Fruit fly (Drosophila melanogaster) whole organism, embryonic: ENCODE results near the gene CG34434.

Source experiments
- Antp ChIP-seq: fragments of 200-800 bp; sonication (Bioruptor generic); optimal IDR thresholded peaks from 3 replicates; lab custom pipeline; 2016; ENCODE audit warnings: missing biosample characterization, missing genetic modification characterization
- Atf3 ChIP-seq: fragments of 200-800 bp; sonication (Bioruptor generic); optimal IDR thresholded peaks from 3 replicates; lab custom pipeline; 2016; ENCODE audit warnings: missing biosample characterization, missing genetic modification characterization
- Bdp1 ChIP-seq: fragments of 200-800 bp; sonication (Bioruptor generic); optimal IDR thresholded peaks from 3 replicates; lab custom pipeline; 2016; ENCODE audit warnings: missing biosample characterization, missing genetic modification characterization
- CG11093 ChIP-seq: fragments of 200-800 bp; sonication (Bioruptor generic); IDR thresholded peaks from 3 replicates; pipeline ENCODE4 v1.3.6; 2022; ENCODE audit warnings: missing biosample characterization, missing genetic modification characterization
- CG11723 ChIP-seq: fragments of 200-800 bp; sonication (Bioruptor generic); optimal IDR thresholded peaks from 2 replicates; lab custom pipeline; 2017; ENCODE audit warnings: missing biosample characterization, mild to moderate bottlenecking, missing genetic modification characterization
- CG12942 ChIP-seq: fragments of 200-800 bp; sonication (Bioruptor generic); optimal IDR thresholded peaks from 3 replicates; lab custom pipeline; 2016; ENCODE audit warnings: missing biosample characterization, missing genetic modification characterization
- CG15514 ChIP-seq: fragments of 200-800 bp; sonication (Bioruptor generic); optimal IDR thresholded peaks from 3 replicates; lab custom pipeline; 2017; ENCODE audit warnings: missing biosample characterization, missing genetic modification characterization, mild to moderate bottlenecking, moderate library complexity, missing genetic modification reagents
- CG16779 ChIP-seq: fragments of 200-800 bp; sonication (Bioruptor generic); IDR thresholded peaks from 2 replicates; pipeline ENCODE4 v1.3.6; 2022; ENCODE audit warnings: missing biosample characterization, missing genetic modification characterization
- CG17912 ChIP-seq: fragments of 200-800 bp; sonication (Bioruptor generic); optimal IDR thresholded peaks from 2 replicates; lab custom pipeline; 2018; ENCODE audit warnings: missing biosample characterization, mild to moderate bottlenecking, missing genetic modification characterization
- CG18619 ChIP-seq: fragments of 200-800 bp; sonication (Bioruptor generic); optimal IDR thresholded peaks from 3 replicates; lab custom pipeline; 2017; ENCODE audit warnings: missing biosample characterization, mild to moderate bottlenecking, missing genetic modification characterization
- CG30403 ChIP-seq: fragments of 200-800 bp; sonication (Bioruptor generic); optimal IDR thresholded peaks from 3 replicates; lab custom pipeline; 2016; ENCODE audit warnings: missing biosample characterization, missing genetic modification characterization
- CG4424 ChIP-seq: fragments of 200-800 bp; sonication (Bioruptor generic); optimal IDR thresholded peaks from 3 replicates; lab custom pipeline; 2016; ENCODE audit warnings: missing biosample characterization, missing genetic modification characterization
- CG4617 ChIP-seq: fragments of 200-800 bp; sonication (Bioruptor generic); optimal IDR thresholded peaks from 3 replicates; lab custom pipeline; 2016; ENCODE audit warnings: missing biosample characterization, missing genetic modification characterization, borderline replicate concordance
- CG8281 ChIP-seq: fragments of 200-800 bp; sonication (Bioruptor generic); optimal IDR thresholded peaks from 2 replicates; lab custom pipeline; 2018; ENCODE audit warnings: missing biosample characterization, mild to moderate bottlenecking, missing genetic modification characterization, moderate library complexity
- CG8765 ChIP-seq: fragments of 200-800 bp; sonication (Bioruptor generic); IDR thresholded peaks from 2 replicates; pipeline ENCODE4 v1.3.6; 2022; ENCODE audit warnings: missing biosample characterization, missing genetic modification characterization
- CG9876 ChIP-seq: fragments of 200-800 bp; sonication (Bioruptor generic); optimal IDR thresholded peaks from 2 replicates; lab custom pipeline; 2016; ENCODE audit warnings: missing biosample characterization, missing genetic modification characterization
- D ChIP-seq, 2 experiments: fragments of 200-800 bp in 1 of 2; fragments of >200 bp in 1 of 2; sonication (Bioruptor generic) in 1 of 2; optimal IDR thresholded peaks; 2 replicates in 1 of 2; 3 replicates in 1 of 2; lab custom pipeline; 2017; ENCODE audit warnings: mild to moderate bottlenecking in 1 of 2, missing biosample characterization in 1 of 2, missing genetic modification characterization in 1 of 2, missing genetic modification reagents in 1 of 2
- Dref ChIP-seq: fragments of 200-800 bp; sonication (Bioruptor generic); IDR thresholded peaks from 2 replicates; pipeline ENCODE4 v1.3.6; 2022; ENCODE audit warnings: missing biosample characterization, missing genetic modification characterization
- H2.0 ChIP-seq: fragments of 200-800 bp; sonication (Bioruptor generic); IDR thresholded peaks from 2 replicates; pipeline ENCODE4 v1.3.6; 2022; ENCODE audit warnings: missing biosample characterization, missing genetic modification characterization
- Hmr ChIP-seq: fragments of 200-800 bp; sonication (Bioruptor generic); optimal IDR thresholded peaks from 3 replicates; lab custom pipeline; 2017; ENCODE audit warnings: mild to moderate bottlenecking, missing biosample characterization, missing genetic modification reagents, missing genetic modification characterization
- Nf-YB ChIP-seq: fragments of 200-800 bp; sonication (Bioruptor generic); optimal IDR thresholded peaks from 3 replicates; lab custom pipeline; 2019; ENCODE audit warnings: missing biosample characterization, mild to moderate bottlenecking, missing genetic modification characterization, moderate library complexity
- Nf-YC ChIP-seq: fragments of 200-800 bp; optimal IDR thresholded peaks from 3 replicates; lab custom pipeline; 2019; ENCODE audit warnings: missing biosample characterization, mild to moderate bottlenecking, missing genetic modification characterization, moderate library complexity
- abd-A ChIP-seq: fragments of 200-800 bp; sonication (Bioruptor generic); optimal IDR thresholded peaks from 3 replicates; lab custom pipeline; 2019; ENCODE audit warnings: missing biosample characterization, mild to moderate bottlenecking, missing genetic modification characterization, moderate library complexity
- al ChIP-seq: fragments of 200-800 bp; sonication (Bioruptor generic); IDR thresholded peaks from 2 replicates; pipeline ENCODE4 v1.3.6; 2022; ENCODE audit warnings: missing biosample characterization, missing genetic modification characterization
- bowl ChIP-seq: fragments of 200-800 bp; sonication (Bioruptor generic); IDR thresholded peaks from 2 replicates; pipeline ENCODE4 v1.3.6; 2022; ENCODE audit warnings: missing biosample characterization, missing genetic modification characterization
- cg ChIP-seq: fragments of 200-800 bp; sonication (Bioruptor generic); optimal IDR thresholded peaks from 3 replicates; lab custom pipeline; 2019; ENCODE audit warnings: missing biosample characterization, mild to moderate bottlenecking, missing genetic modification characterization, moderate library complexity
- corto ChIP-seq: fragments of 200-800 bp; sonication (Bioruptor generic); optimal IDR thresholded peaks from 2 replicates; lab custom pipeline; 2016; ENCODE audit warnings: missing biosample characterization, mild to moderate bottlenecking, missing genetic modification characterization, moderate library complexity
- dpn ChIP-seq, 2 experiments: fragments of 200-800 bp; sonication (Bioruptor generic); optimal IDR thresholded peaks; 3 replicates each; lab custom pipeline; 2016; ENCODE audit warnings: missing biosample characterization in 2 of 2, missing genetic modification characterization in 2 of 2
- esg ChIP-seq: fragments of 200-800 bp; sonication (Bioruptor generic); conservative IDR thresholded peaks from 2 replicates; pipeline ENCODE4 v1.3.6; 2022; ENCODE audit warnings: missing biosample characterization, missing genetic modification characterization
- fru ChIP-seq: fragments of >200 bp; optimal IDR thresholded peaks from 2 replicates; lab custom pipeline; 2017
- gcm ChIP-seq: fragments of 200-800 bp; sonication (Bioruptor generic); optimal IDR thresholded peaks from 2 replicates; lab custom pipeline; 2019; ENCODE audit warnings: missing biosample characterization, mild to moderate bottlenecking, missing genetic modification characterization, moderate library complexity
- gt ChIP-seq: fragments of 200-800 bp; sonication (Bioruptor generic); IDR thresholded peaks from 2 replicates; pipeline ENCODE4 v1.3.6; 2022; ENCODE audit warnings: missing biosample characterization, missing genetic modification characterization
- ham ChIP-seq: fragments of 200-800 bp; sonication (Bioruptor generic); IDR thresholded peaks from 2 replicates; pipeline ENCODE4 v1.3.6; 2022; ENCODE audit warnings: missing biosample characterization, missing genetic modification characterization
- her ChIP-seq: fragments of 200-800 bp; sonication (Bioruptor generic); optimal IDR thresholded peaks from 2 replicates; lab custom pipeline; 2016; ENCODE audit warnings: missing biosample characterization, missing genetic modification characterization
- jigr1 ChIP-seq: fragments of 200-800 bp; sonication (Bioruptor generic); IDR thresholded peaks from 3 replicates; pipeline ENCODE4 v1.3.6; 2022; ENCODE audit warnings: missing biosample characterization, missing genetic modification characterization
- lab ChIP-seq: fragments of 200-800 bp; sonication (Bioruptor generic); optimal IDR thresholded peaks from 3 replicates; lab custom pipeline; 2017; ENCODE audit warnings: missing biosample characterization, missing genetic modification characterization, mild to moderate bottlenecking, moderate library complexity, missing genetic modification reagents
- mld ChIP-seq: fragments of 200-800 bp; sonication (Bioruptor generic); IDR thresholded peaks from 3 replicates; pipeline ENCODE4 v1.3.6; 2022; ENCODE audit warnings: missing biosample characterization, missing genetic modification characterization; ENCODE audit not compliant: partially characterized antibody
- nerfin-2 ChIP-seq: fragments of 200-800 bp; sonication (Bioruptor generic); IDR thresholded peaks from 2 replicates; pipeline ENCODE4 v1.3.6; 2022; ENCODE audit warnings: missing biosample characterization, missing genetic modification characterization; ENCODE audit not compliant: partially characterized antibody
- odd ChIP-seq: fragments of 200-800 bp; sonication (Bioruptor generic); optimal IDR thresholded peaks from 2 replicates; lab custom pipeline; 2017; ENCODE audit warnings: missing biosample characterization, mild to moderate bottlenecking, missing genetic modification characterization
- peb ChIP-seq: fragments of 200-800 bp; sonication (Bioruptor generic); IDR thresholded peaks from 2 replicates; pipeline ENCODE4 v1.3.6; 2022; ENCODE audit warnings: missing biosample characterization, missing genetic modification characterization
- pho ChIP-seq: fragments of 200-800 bp; sonication (Bioruptor generic); optimal IDR thresholded peaks from 2 replicates; lab custom pipeline; 2016; ENCODE audit warnings: missing biosample characterization, missing genetic modification characterization
- seq ChIP-seq: fragments of 200-800 bp; sonication (Bioruptor generic); IDR thresholded peaks from 2 replicates; pipeline ENCODE4 v1.3.6; 2022; ENCODE audit warnings: missing biosample characterization, missing genetic modification characterization
- sug ChIP-seq: fragments of 200-800 bp; optimal IDR thresholded peaks from 2 replicates; lab custom pipeline; 2019; ENCODE audit warnings: missing biosample characterization, mild to moderate bottlenecking, missing genetic modification characterization, moderate library complexity
- tll ChIP-seq, 2 experiments: fragments of 200-800 bp in 1 of 2; fragments of >200 bp in 1 of 2; sonication (Bioruptor generic) in 1 of 2; optimal IDR thresholded peaks; 2 replicates each; lab custom pipeline; 2017 to 2019; ENCODE audit warnings: missing biosample characterization in 2 of 2, missing genetic modification characterization in 2 of 2, mild to moderate bottlenecking in 1 of 2, moderate library complexity in 1 of 2
- tna ChIP-seq: fragments of 200-800 bp; sonication (Bioruptor generic); IDR thresholded peaks from 2 replicates; pipeline ENCODE4 v1.3.6; 2022; ENCODE audit warnings: missing biosample characterization, missing genetic modification characterization; ENCODE audit not compliant: partially characterized antibody
- twi ChIP-seq: fragments of 200-800 bp; optimal IDR thresholded peaks from 2 replicates; lab custom pipeline; 2019; ENCODE audit warnings: missing biosample characterization, mild to moderate bottlenecking, missing genetic modification characterization, moderate library complexity
- vnd ChIP-seq: fragments of 200-800 bp; sonication (Bioruptor generic); IDR thresholded peaks from 3 replicates; pipeline ENCODE4 v1.3.6; 2022; ENCODE audit warnings: missing biosample characterization, missing genetic modification characterization; ENCODE audit not compliant: partially characterized antibody
- z ChIP-seq: fragments of 200-800 bp; sonication (Bioruptor generic); IDR thresholded peaks from 3 replicates; pipeline ENCODE4 v1.3.6; 2022; ENCODE audit warnings: missing biosample characterization, missing genetic modification characterization
- zen ChIP-seq: fragments of 200-800 bp; sonication (Bioruptor generic); optimal IDR thresholded peaks from 3 replicates; lab custom pipeline; 2018; ENCODE audit warnings: missing biosample characterization, mild to moderate bottlenecking, missing genetic modification characterization, moderate library complexity
- zf30C ChIP-seq: fragments of 200-800 bp; sonication (Bioruptor generic); optimal IDR thresholded peaks from 3 replicates; lab custom pipeline; 2018; ENCODE audit warnings: missing biosample characterization, mild to moderate bottlenecking, missing genetic modification characterization

CG34434 gene

dm6 chrX:5602308-5602707 is 13.9 kb downstream of the CG34434 start:
- peak; percentile 53 for TF ChIP-seq abd-A (tag; lab: Kevin White, UChicago)
- no peak for TF ChIP-seq CG11093 (GFP tag; lab: Robert Waterston, UW)
- no peak for TF ChIP-seq bowl (GFP tag; lab: Robert Waterston, UW)
- no peak for TF ChIP-seq nerfin-2 (GFP tag; lab: Robert Waterston, UW)
- TF ChIP-seq mld (GFP tag; lab: Robert Waterston, UW): no peak
- TF ChIP-seq Nf-YC: peak; percentile 82
- no peak for TF ChIP-seq CG11723
- 0 out of 2 replicates have a peak, but pooled peaks have one; percentile 10 for TF ChIP-seq seq (GFP tag; lab: Robert Waterston, UW)
- peak; percentile 85 for TF ChIP-seq Nf-YB (GFP tag; lab: Kevin White, UChicago)
- no peak for TF ChIP-seq Atf3 (GFP tag; lab: Kevin White, UChicago)
- TF ChIP-seq ham (GFP tag; lab: Robert Waterston, UW): no peak
- TF ChIP-seq CG12942: no peak

- TF ChIP-seq twi (tag; lab: Kevin White, UChicago) (peak; percentile 20), Bdp1 (GFP tag; lab: Kevin White, UChicago) (no peak), fru (lab: Kevin White, UChicago) (peak; percentile 26), gt (GFP tag; lab: Robert Waterston, UW) (no peak), Dref (GFP tag; lab: Robert Waterston, UW) (no peak), CG8765 (no peak), CG4424 (GFP tag; lab: Kevin White, UChicago) (no peak), sug (tag; lab: Kevin White, UChicago) (no peak), tna (no peak), vnd (GFP tag; lab: Robert Waterston, UW) (no peak), CG15514 (no peak), dpn (GFP tag; optimal IDR thresholded peaks at IDR 0.05; lab: Kevin White, UChicago) (no peak), Antp (GFP tag; lab: Kevin White, UChicago) (no peak), her (no peak), CG30403 (GFP tag; lab: Kevin White, UChicago) (no peak), cg (peak; percentile 27), CG16779 (GFP tag; lab: Robert Waterston, UW) (no peak), peb (GFP tag; lab: Robert Waterston, UW) (no peak), lab (GFP tag; lab: Kevin White, UChicago) (no peak), CG9876 (GFP tag; lab: Kevin White, UChicago) (no peak), gcm (GFP tag; lab: Kevin White, UChicago) (no peak), CG17912 (GFP tag; lab: Kevin White, UChicago) (no peak), tll (GFP tag; optimal IDR thresholded peaks at IDR 0.05; lab: Kevin White, UChicago) (peak in 1 of 2 experiments; percentile 69), Hmr (no peak), odd (no peak), z (GFP tag; lab: Robert Waterston, UW) (no peak), H2.0 (no peak), jigr1 (GFP tag; lab: Robert Waterston, UW) (no peak), zen (tag; lab: Kevin White, UChicago) (peak; percentile 29), zf30C (GFP tag; lab: Kevin White, UChicago) (peak; percentile 71), al (GFP tag; lab: Robert Waterston, UW) (no peak), CG4617 (no peak), corto (GFP tag; lab: Kevin White, UChicago) (no peak), D (optimal IDR thresholded peaks at IDR 0.05; lab: Kevin White, UChicago) (no peak), D (GFP tag; optimal IDR thresholded peaks at IDR 0.05; lab: Kevin White, UChicago) (no peak), esg (GFP tag; lab: Robert Waterston, UW) (no peak), CG18619 (GFP tag; lab: Kevin White, UChicago) (no peak), pho (GFP tag; lab: Kevin White, UChicago) (no peak), CG8281 (tag; lab: Kevin White, UChicago) (peak; percentile 97)
Measured at dm6 chrX:5596554-5596953, 19.6 kb downstream of the CG34434 start.
